Fruit fly (Drosophila melanogaster) whole organism, wandering third instar larva: ENCODE results near the gene CG33172.
A peak's percentile ranks its signal among the peaks of the same experiment; 100 is the strongest.

Experiments used
- Abd-B ChIP-seq: fragments of >200 bp; optimal IDR thresholded peaks from 2 replicates; lab custom pipeline; 2017; ENCODE audit warnings: missing biosample characterization, missing genetic modification characterization
- CG32264 ChIP-seq: fragments of 200-800 bp; sonication (Bioruptor generic); optimal IDR thresholded peaks from 2 replicates; lab custom pipeline; 2016; ENCODE audit warnings: missing biosample characterization, missing genetic modification characterization
- CG9705 ChIP-seq: fragments of 200-800 bp; sonication (Bioruptor generic); optimal IDR thresholded peaks from 2 replicates; lab custom pipeline; 2018; ENCODE audit warnings: missing biosample characterization, mild to moderate bottlenecking, missing genetic modification characterization
- CrebA ChIP-seq: fragments of 200-800 bp; sonication (Bioruptor generic); optimal IDR thresholded peaks from 2 replicates; lab custom pipeline; 2016; ENCODE audit warnings: missing biosample characterization, mild to moderate bottlenecking, missing genetic modification characterization, borderline replicate concordance
- Dfd ChIP-seq: fragments of >200 bp; optimal IDR thresholded peaks from 2 replicates; lab custom pipeline; 2017; ENCODE audit warnings: missing biosample characterization, missing genetic modification characterization
- Dif ChIP-seq: fragments of 200-275, 200-300 bp; sonication (Bioruptor generic); optimal IDR thresholded peaks from 2 replicates; lab custom pipeline; 2018; ENCODE audit warnings: missing biosample characterization, missing genetic modification characterization; ENCODE audit not compliant: partially characterized antibody
- GATAd ChIP-seq: sonication (Bioruptor generic); optimal IDR thresholded peaks from 2 replicates; lab custom pipeline; 2016; ENCODE audit warnings: missing biosample characterization, missing genetic modification characterization
- HLH106 ChIP-seq: fragments of 200-800 bp; optimal IDR thresholded peaks from 3 replicates; lab custom pipeline; 2019; ENCODE audit warnings: missing biosample characterization, mild to moderate bottlenecking, missing genetic modification characterization, moderate library complexity
- Hnf4 ChIP-seq: fragments of 200-800 bp; sonication (Bioruptor generic); optimal IDR thresholded peaks from 2 replicates; lab custom pipeline; 2016; ENCODE audit warnings: missing biosample characterization, mild to moderate bottlenecking, missing genetic modification characterization
- Hr78 ChIP-seq: fragments of >200 bp; optimal IDR thresholded peaks from 2 replicates; lab custom pipeline; 2017; ENCODE audit warnings: missing biosample characterization, missing genetic modification characterization
- Hr83 ChIP-seq: fragments of 200-300 bp; sonication (Bioruptor generic); optimal IDR thresholded peaks from 2 replicates; lab custom pipeline; 2016; ENCODE audit warnings: missing biosample characterization, mild to moderate bottlenecking, missing genetic modification characterization, moderate library complexity; ENCODE audit not compliant: poor library complexity, severe bottlenecking
- Jra ChIP-seq: sonication (Bioruptor generic); optimal IDR thresholded peaks from 2 replicates; lab custom pipeline; 2016; ENCODE audit warnings: missing biosample characterization, missing genetic modification characterization
- Myc ChIP-seq: fragments of >200 bp; optimal IDR thresholded peaks from 2 replicates; lab custom pipeline; 2017
- N ChIP-seq: fragments of >200 bp; optimal IDR thresholded peaks from 2 replicates; lab custom pipeline; 2018; ENCODE audit warnings: missing biosample characterization, missing external identifiers, missing genetic modification characterization
- OdsH ChIP-seq: fragments of 200-800 bp; sonication (Bioruptor generic); optimal IDR thresholded peaks from 2 replicates; lab custom pipeline; 2016; ENCODE audit warnings: missing biosample characterization, mild to moderate bottlenecking, missing genetic modification characterization
- Rel ChIP-seq, 2 experiments: fragments of 200-800 bp; sonication (Bioruptor generic) in 1 of 2; optimal IDR thresholded peaks; 2 replicates in 1 of 2; 3 replicates in 1 of 2; lab custom pipeline; 2016 to 2019; ENCODE audit warnings: mild to moderate bottlenecking in 2 of 2, missing biosample characterization in 2 of 2, missing genetic modification characterization in 2 of 2, moderate library complexity in 1 of 2
- Vsx2 ChIP-seq: fragments of 200-300, 225-300 bp; sonication (Bioruptor generic); optimal IDR thresholded peaks from 2 replicates; lab custom pipeline; 2018; ENCODE audit warnings: missing biosample characterization, missing genetic modification characterization; ENCODE audit not compliant: partially characterized antibody
- br ChIP-seq: fragments of 200-800 bp; sonication (Bioruptor generic); optimal IDR thresholded peaks from 2 replicates; lab custom pipeline; 2016; ENCODE audit warnings: missing biosample characterization, missing genetic modification characterization
- brk ChIP-seq: fragments of 200-800 bp; sonication (Bioruptor generic); optimal IDR thresholded peaks from 2 replicates; lab custom pipeline; 2016; ENCODE audit warnings: missing biosample characterization, mild to moderate bottlenecking, missing genetic modification characterization
- dl ChIP-seq, 2 experiments: fragments of 175-275, 200-275 bp in 1 of 2; fragments of 200-275 bp in 1 of 2; sonication (Bioruptor generic); optimal IDR thresholded peaks; lab custom pipeline; 2018; ENCODE audit warnings: mild to moderate bottlenecking in 2 of 2, missing biosample characterization in 2 of 2, missing genetic modification characterization in 2 of 2, moderate library complexity in 2 of 2; ENCODE audit not compliant: partially characterized antibody in 2 of 2, insufficient read depth in 1 of 2
- dmrt93B ChIP-seq: fragments of 200-800 bp; sonication (Bioruptor generic); optimal IDR thresholded peaks from 2 replicates; lab custom pipeline; 2018; ENCODE audit warnings: missing biosample characterization, mild to moderate bottlenecking, missing genetic modification characterization
- dsf ChIP-seq: sonication (Bioruptor generic); optimal IDR thresholded peaks from 2 replicates; lab custom pipeline; 2016; ENCODE audit warnings: missing biosample characterization, missing genetic modification characterization, borderline replicate concordance
- ey ChIP-seq: fragments of 200-800 bp; sonication (Bioruptor generic); optimal IDR thresholded peaks from 2 replicates; lab custom pipeline; 2016; ENCODE audit warnings: missing biosample characterization, missing genetic modification characterization
- foxo ChIP-seq, 2 experiments: fragments of 200-800 bp; sonication (Bioruptor generic); optimal IDR thresholded peaks; 2 replicates in 1 of 2; 3 replicates in 1 of 2; lab custom pipeline; 2016 to 2017; ENCODE audit warnings: missing biosample characterization in 2 of 2, missing genetic modification characterization in 2 of 2
- fru ChIP-seq: fragments of 200-800 bp; sonication (Bioruptor generic); optimal IDR thresholded peaks from 3 replicates; lab custom pipeline; 2016; ENCODE audit warnings: missing biosample characterization, mild to moderate bottlenecking, missing genetic modification characterization
- h ChIP-seq: fragments of 200-800 bp; sonication (Bioruptor generic); optimal IDR thresholded peaks from 3 replicates; lab custom pipeline; 2016; ENCODE audit warnings: missing biosample characterization, mild to moderate bottlenecking, missing genetic modification characterization
- jim ChIP-seq: fragments of 175-275, 200-325 bp; sonication (Bioruptor generic); optimal IDR thresholded peaks from 2 replicates; lab custom pipeline; 2016; ENCODE audit warnings: missing biosample characterization, mild to moderate bottlenecking, missing genetic modification characterization
- lola ChIP-seq: fragments of >200 bp; optimal IDR thresholded peaks from 2 replicates; lab custom pipeline; 2017; ENCODE audit warnings: missing biosample characterization, missing genetic modification characterization
- pan ChIP-seq: fragments of >200 bp; optimal IDR thresholded peaks from 2 replicates; lab custom pipeline; 2017
- psq ChIP-seq: fragments of 200-800 bp; sonication (Bioruptor generic); optimal IDR thresholded peaks from 3 replicates; lab custom pipeline; 2017; ENCODE audit warnings: missing biosample characterization, mild to moderate bottlenecking, missing genetic modification characterization, moderate library complexity
- rgr ChIP-seq: fragments of 200-800 bp; sonication (Bioruptor generic); optimal IDR thresholded peaks from 3 replicates; lab custom pipeline; 2016; ENCODE audit warnings: missing biosample characterization, mild to moderate bottlenecking, missing genetic modification characterization
- sage ChIP-seq: fragments of 200-800 bp; sonication (Bioruptor generic); optimal IDR thresholded peaks from 2 replicates; lab custom pipeline; 2016; ENCODE audit warnings: missing biosample characterization, mild to moderate bottlenecking, missing genetic modification characterization
- sv ChIP-seq: fragments of 200-800 bp; sonication (Bioruptor generic); optimal IDR thresholded peaks from 3 replicates; lab custom pipeline; 2016; ENCODE audit warnings: missing biosample characterization, missing genetic modification characterization
- tai ChIP-seq: sonication (Bioruptor generic); optimal IDR thresholded peaks from 2 replicates; lab custom pipeline; 2016; ENCODE audit warnings: missing biosample characterization, missing genetic modification characterization
- usp ChIP-seq: fragments of >200 bp; optimal IDR thresholded peaks from 2 replicates; lab custom pipeline; 2017; ENCODE audit warnings: missing biosample characterization, missing genetic modification characterization
- woc ChIP-seq: sonication (Bioruptor generic); optimal IDR thresholded peaks from 2 replicates; lab custom pipeline; 2016; ENCODE audit warnings: missing biosample characterization, mild to moderate bottlenecking, missing genetic modification characterization

Gene CG33172

DNA sequence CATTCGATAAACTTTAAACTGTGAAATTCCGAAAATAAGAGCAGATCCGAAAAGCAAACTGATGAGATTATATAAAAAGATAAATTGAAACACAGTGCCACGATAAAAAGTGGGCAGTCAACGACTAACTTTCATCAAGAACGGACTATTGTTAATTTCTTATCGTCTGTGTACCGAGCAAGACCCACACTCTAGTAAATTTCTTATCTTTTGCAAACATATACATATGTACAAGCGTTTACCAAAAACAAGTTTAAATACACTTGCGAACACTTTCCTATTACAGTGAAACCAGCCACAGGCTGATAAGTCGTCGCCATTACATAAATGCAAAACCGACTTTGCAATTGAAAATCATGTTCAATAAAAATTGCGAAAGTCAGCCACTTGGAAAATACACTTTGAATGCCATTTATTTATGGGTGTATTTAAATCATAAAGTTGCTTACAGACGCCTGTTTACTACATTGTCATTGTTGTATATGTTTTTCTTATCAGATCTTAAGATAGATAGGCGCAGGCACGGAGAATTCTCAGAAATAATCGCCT is 10.7 kb upstream of the CG33172 start:
- TF ChIP-seq CrebA (GFP tag; lab: Kevin White, UChicago) (no peak), GATAd (no peak), fru (GFP tag; lab: Kevin White, UChicago) (peak; percentile 6), usp (no peak)

dm6 chrX:15759752-15760446 is 9.6 kb upstream of the CG33172 start:
- no peak for TF ChIP-seq lola (GFP tag; lab: Kevin White, UChicago)
- TF ChIP-seq CrebA (GFP tag; lab: Kevin White, UChicago) = no peak
- no peak for TF ChIP-seq Abd-B
- TF ChIP-seq CG32264 (GFP tag; lab: Kevin White, UChicago) = no peak
- no peak for TF ChIP-seq dl (GFP tag; optimal IDR thresholded peaks at IDR 0.05; lab: Kevin White, UChicago; ENCODE audit: insufficient read depth in 1 of 2, partially characterized antibody in 2 of 2)
- no peak for TF ChIP-seq pan (lab: Kevin White, UChicago)
- TF ChIP-seq Jra = no peak
- TF ChIP-seq Vsx2 (GFP tag; lab: Kevin White, UChicago) = no peak
- no peak for TF ChIP-seq Dfd
- TF ChIP-seq h (GFP tag; lab: Kevin White, UChicago) = no peak
- no peak for TF ChIP-seq Hr78 (GFP tag; lab: Kevin White, UChicago)
- TF ChIP-seq Rel (GFP tag; optimal IDR thresholded peaks at IDR 0.05; lab: Kevin White, UChicago) = no peak
- no peak for TF ChIP-seq Rel (tag; optimal IDR thresholded peaks at IDR 0.05; lab: Kevin White, UChicago)
- TF ChIP-seq psq (GFP tag; lab: Kevin White, UChicago) = no peak
- TF ChIP-seq sv (GFP tag; lab: Kevin White, UChicago) = no peak
- no peak for TF ChIP-seq Myc (lab: Kevin White, UChicago)
- TF ChIP-seq br (GFP tag; lab: Kevin White, UChicago) = no peak
- no peak for TF ChIP-seq foxo (GFP tag; optimal IDR thresholded peaks at IDR 0.05; lab: Kevin White, UChicago)
- no peak for TF ChIP-seq Hr83 (GFP tag; lab: Kevin White, UChicago)
- TF ChIP-seq sage (GFP tag; lab: Kevin White, UChicago) = no peak

DNA sequence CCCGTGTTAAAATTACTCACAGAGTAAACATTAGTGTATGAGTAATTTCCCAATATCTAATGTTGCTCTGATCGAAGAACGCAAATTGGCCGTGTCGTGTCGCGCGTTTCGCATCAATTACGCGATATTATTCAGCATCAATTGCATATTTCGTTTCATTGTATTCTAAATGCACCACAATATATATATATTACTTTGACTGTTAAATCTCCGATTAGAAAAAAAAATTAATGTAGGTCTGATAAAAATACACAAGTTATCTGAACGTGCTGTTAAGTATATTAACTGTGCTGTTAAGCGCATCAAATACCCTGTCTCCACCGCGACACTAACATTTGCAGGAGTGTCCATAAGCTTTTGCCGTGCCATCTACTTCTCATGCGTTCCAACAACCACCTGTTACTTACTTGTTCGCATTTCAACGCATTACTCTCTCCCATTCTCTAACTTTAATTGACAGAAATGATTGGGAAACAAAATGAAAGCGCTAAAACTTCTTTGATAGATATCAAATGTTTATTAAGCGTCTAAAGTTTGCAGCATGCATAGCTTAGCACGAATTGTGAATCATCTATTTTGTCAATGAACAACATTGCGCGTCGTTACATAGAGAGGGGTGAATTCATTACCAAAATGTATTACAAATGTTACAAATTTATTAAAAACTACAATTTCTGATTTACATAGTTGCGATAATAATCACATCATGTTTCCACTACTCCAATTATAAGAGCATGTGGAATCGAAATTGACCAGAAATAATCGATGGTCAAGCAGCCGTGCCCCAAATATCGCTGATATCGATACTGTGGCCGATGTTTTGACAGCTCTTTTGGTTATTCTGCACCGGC is 8.8 kb upstream of the CG33172 start, which contains the start of the genes Graf and mRpL3:
Gene Graf, minus strand, starts transcription at position 287 of the 851 bp plus-strand sequence.
Gene mRpL3, plus strand, starts transcription at position 802 of the 851 bp plus-strand sequence.
- peak; percentile 71 for TF ChIP-seq woc
- TF ChIP-seq br (GFP tag; lab: Kevin White, UChicago) = no peak
- no peak for TF ChIP-seq dl (GFP tag; optimal IDR thresholded peaks at IDR 0.05; lab: Kevin White, UChicago; ENCODE audit: insufficient read depth in 1 of 2, partially characterized antibody in 2 of 2)
- no peak for TF ChIP-seq Hnf4 (GFP tag; lab: Kevin White, UChicago)
- TF ChIP-seq Dif (GFP tag; lab: Kevin White, UChicago) = no peak
- no peak for TF ChIP-seq dsf (GFP tag; lab: Kevin White, UChicago)
- TF ChIP-seq foxo (GFP tag; optimal IDR thresholded peaks at IDR 0.05; lab: Kevin White, UChicago) = no peak
- TF ChIP-seq Dfd = no peak
- no peak for TF ChIP-seq GATAd
- TF ChIP-seq N (GFP tag; lab: Kevin White, UChicago) = peak; percentile 84
- TF ChIP-seq ey (GFP tag; lab: Kevin White, UChicago) = no peak
- no peak for TF ChIP-seq psq (GFP tag; lab: Kevin White, UChicago)
- TF ChIP-seq Hr78 (GFP tag; lab: Kevin White, UChicago) = peak; percentile 74
- no peak for TF ChIP-seq h (GFP tag; lab: Kevin White, UChicago)
- no peak for TF ChIP-seq Hr83 (GFP tag; lab: Kevin White, UChicago)
- TF ChIP-seq tai (GFP tag; lab: Kevin White, UChicago) = no peak
- TF ChIP-seq lola (GFP tag; lab: Kevin White, UChicago) = no peak
- TF ChIP-seq OdsH (GFP tag; lab: Kevin White, UChicago) = no peak
- TF ChIP-seq fru (GFP tag; lab: Kevin White, UChicago) = peak; percentile 97
- TF ChIP-seq jim = no peak
- no peak for TF ChIP-seq sv (GFP tag; lab: Kevin White, UChicago)
- no peak for TF ChIP-seq brk (GFP tag; lab: Kevin White, UChicago)
- TF ChIP-seq Myc (lab: Kevin White, UChicago) = no peak
- TF ChIP-seq sage (GFP tag; lab: Kevin White, UChicago) = no peak
- no peak for TF ChIP-seq HLH106
- no peak for TF ChIP-seq usp
- no peak for TF ChIP-seq CG9705
- no peak for TF ChIP-seq Vsx2 (GFP tag; lab: Kevin White, UChicago)
- no peak for TF ChIP-seq CrebA (GFP tag; lab: Kevin White, UChicago)
- TF ChIP-seq dmrt93B (GFP tag; lab: Kevin White, UChicago) = no peak
- TF ChIP-seq rgr (GFP tag; lab: Kevin White, UChicago) = no peak
- TF ChIP-seq CG32264 (GFP tag; lab: Kevin White, UChicago) = no peak
- no peak for TF ChIP-seq Abd-B
